Worm (Caenorhabditis elegans) whole organism, L4 larva: Measurements from ENCODE around the gene cgp-1.

Experiments
- R02D3.7 ChIP-seq: fragments of 150-350 bp; sonication (generic microtip); optimal IDR thresholded peaks from 3 replicates; lab custom pipeline; 2014; ENCODE audit warnings: missing biosample characterization, missing genetic modification characterization
- aly-2 ChIP-seq: sonication (generic microtip); optimal IDR thresholded peaks from 2 replicates; lab custom pipeline; 2018; ENCODE audit warnings: missing biosample characterization, missing genetic modification characterization
- arid-1 ChIP-seq: fragments of 200-800 bp; sonication (Bioruptor generic); conservative IDR thresholded peaks from 2 replicates; pipeline ENCODE4 v1.3.6; 2022; ENCODE audit warnings: missing genetic modification reagents, missing genetic modification characterization, missing compliant biosample characterization
- ces-1 ChIP-seq: fragments of 150-350 bp; sonication (generic microtip); optimal IDR thresholded peaks from 4 replicates; lab custom pipeline; 2014; ENCODE audit warnings: missing biosample characterization, missing genetic modification reagents, missing genetic modification characterization
- egl-27 ChIP-seq: sonication (generic microtip); optimal IDR thresholded peaks from 3 replicates; lab custom pipeline; 2017; ENCODE audit warnings: missing biosample characterization, missing genetic modification reagents, missing genetic modification characterization
- mdl-1 ChIP-seq, 2 experiments: fragments of 150-350 bp in 1 of 2; sonication (generic microtip) in 1 of 2; optimal IDR thresholded peaks; 2 replicates each; lab custom pipeline; 2014 to 2017; ENCODE audit warnings: missing biosample characterization in 2 of 2, missing genetic modification characterization in 2 of 2
- nhr-10 ChIP-seq: fragments of 150-350 bp; optimal IDR thresholded peaks from 2 replicates; lab custom pipeline; 2014; ENCODE audit warnings: missing biosample characterization, missing genetic modification characterization
- nhr-237 ChIP-seq: sonication (generic microtip); optimal IDR thresholded peaks from 2 replicates; lab custom pipeline; 2017; ENCODE audit warnings: missing biosample characterization, missing genetic modification characterization
- nhr-48 ChIP-seq: sonication (generic microtip); optimal IDR thresholded peaks from 2 replicates; lab custom pipeline; 2016; ENCODE audit warnings: mild to moderate bottlenecking, missing genetic modification characterization, missing compliant biosample characterization
- zag-1 ChIP-seq: fragments of 150-350 bp; optimal IDR thresholded peaks from 2 replicates; lab custom pipeline; 2014; ENCODE audit warnings: missing biosample characterization, missing genetic modification characterization

- TF ChIP-seq R02D3.7, result no peak
- TF ChIP-seq nhr-48 (tag; lab: Kevin White, UChicago), result no peak
- no peak for TF ChIP-seq aly-2 (tag; lab: Kevin White, UChicago)
- TF ChIP-seq zag-1 (tag; lab: Kevin White, UChicago), result no peak
- TF ChIP-seq mdl-1 (tag; optimal IDR thresholded peaks at IDR 0.05; lab: Kevin White, UChicago), result no peak
- TF ChIP-seq nhr-237, result no peak
- no peak for TF ChIP-seq egl-27 (tag; lab: Kevin White, UChicago)
- 0 out of 2 replicates have a peak, but pooled peaks have one; percentile 32 for TF ChIP-seq arid-1 (GFP tag; lab: Robert Waterston, UW)
- no peak for TF ChIP-seq ces-1 (GFP tag; lab: Kevin White, UChicago)
- no peak for TF ChIP-seq nhr-10
Observed at ce11 chrV:126610-127009, 4.0 kb upstream of the cgp-1 start, which contains the start of gene W03F9.1.
